Worm (Caenorhabditis elegans) whole organism, L2 larva: ENCODE results near the gene mrpl-50.

Experiments used
- alr-1 ChIP-seq: fragments of 150-350 bp; optimal IDR thresholded peaks from 2 replicates; lab custom pipeline; 2014; ENCODE audit warnings: missing biosample characterization, missing genetic modification characterization
- ama-1 ChIP-seq: fragments of 150-350 bp; optimal IDR thresholded peaks from 2 replicates; lab custom pipeline; 2018; ENCODE audit warnings: inconsistent platforms
- lin-11 ChIP-seq: fragments of 150-350 bp; sonication (generic microtip); optimal IDR thresholded peaks from 2 replicates; lab custom pipeline; 2014; ENCODE audit warnings: missing biosample characterization, missing genetic modification characterization, inconsistent platforms, mixed read lengths
- mdl-1 ChIP-seq, 2 experiments: fragments of 150-350 bp in 1 of 2; sonication (generic microtip) in 1 of 2; optimal IDR thresholded peaks; 2 replicates each; lab custom pipeline; 2017; ENCODE audit warnings: missing biosample characterization in 2 of 2, missing genetic modification characterization in 2 of 2
- nhr-12 ChIP-seq: fragments of 150-350 bp; optimal IDR thresholded peaks from 2 replicates; lab custom pipeline; 2014; ENCODE audit warnings: missing biosample characterization, missing genetic modification characterization
- nhr-23 ChIP-seq: fragments of 150-350 bp; optimal IDR thresholded peaks from 2 replicates; lab custom pipeline; 2014; ENCODE audit warnings: missing biosample characterization, missing genetic modification reagents, missing genetic modification characterization
- sma-9 ChIP-seq, 2 experiments: fragments of 150-350 bp in 1 of 2; sonication (generic microtip) in 1 of 2; optimal IDR thresholded peaks; 2 replicates each; lab custom pipeline; 2014 to 2016; ENCODE audit warnings: missing genetic modification characterization in 2 of 2, mild to moderate bottlenecking in 1 of 2, missing biosample characterization in 1 of 2, missing compliant biosample characterization in 1 of 2, missing genetic modification reagents in 1 of 2, moderate library complexity in 1 of 2

DNA sequence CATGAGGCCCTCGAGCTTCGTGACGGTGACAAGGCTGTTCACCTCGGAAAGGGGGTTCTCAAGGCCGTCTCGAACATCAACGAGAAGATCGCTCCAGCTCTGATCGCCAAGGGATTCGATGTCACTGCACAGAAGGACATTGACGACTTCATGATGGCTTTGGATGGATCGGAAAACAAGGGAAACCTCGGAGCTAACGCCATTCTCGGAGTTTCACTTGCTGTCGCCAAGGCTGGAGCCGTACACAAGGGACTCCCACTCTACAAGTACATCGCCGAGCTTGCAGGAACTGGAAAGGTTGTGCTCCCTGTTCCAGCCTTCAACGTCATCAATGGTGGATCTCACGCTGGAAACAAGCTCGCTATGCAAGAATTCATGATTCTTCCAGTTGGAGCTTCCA, 2.8 kb downstream of the mrpl-50 start:
- TF ChIP-seq nhr-23 (tag; lab: Kevin White, UChicago) (no peak), ama-1 (lab: Kevin White, UChicago) (no peak), nhr-12 (no peak), mdl-1 (tag; optimal IDR thresholded peaks at IDR 0.05; lab: Kevin White, UChicago) (no peak), lin-11 (tag; lab: Kevin White, UChicago) (no peak), alr-1 (tag; lab: Kevin White, UChicago) (no peak), sma-9 (GFP tag; optimal IDR thresholded peaks at IDR 0.05; lab: Kevin White, UChicago) (no peak), sma-9 (tag; optimal IDR thresholded peaks at IDR 0.05; lab: Kevin White, UChicago) (no peak)
